Worm (Caenorhabditis elegans) whole organism, early embryonic: ENCODE data around the gene snfc-5.

Experiments used
- B0310.2 ChIP-seq: sonication (generic microtip); optimal IDR thresholded peaks from 2 replicates; lab custom pipeline; 2016; ENCODE audit warnings: mild to moderate bottlenecking, missing genetic modification characterization, missing compliant biosample characterization
- F13C5.2 ChIP-seq: sonication (generic microtip); optimal IDR thresholded peaks from 2 replicates; lab custom pipeline; 2017; ENCODE audit warnings: mild to moderate bottlenecking, missing genetic modification characterization, inconsistent platforms, missing compliant biosample characterization
- aly-1 ChIP-seq: sonication (generic microtip); optimal IDR thresholded peaks from 2 replicates; lab custom pipeline; 2016; ENCODE audit warnings: missing genetic modification characterization, missing compliant biosample characterization
- ama-1 ChIP-seq: fragments of 150-350 bp; optimal IDR thresholded peaks from 2 replicates; lab custom pipeline; 2014
- ceh-36 ChIP-seq: sonication (generic microtip); optimal IDR thresholded peaks from 2 replicates; lab custom pipeline; 2016; ENCODE audit warnings: missing genetic modification characterization, inconsistent platforms, missing compliant biosample characterization
- ets-7 ChIP-seq: sonication (generic microtip); optimal IDR thresholded peaks from 2 replicates; lab custom pipeline; 2016; ENCODE audit warnings: missing genotype, missing genetic modification characterization, missing compliant biosample characterization
- flt-1 ChIP-seq: fragments of 200-800 bp; sonication (Bioruptor generic); IDR thresholded peaks from 2 replicates; pipeline ENCODE4 v1.3.6; 2022; ENCODE audit warnings: missing genetic modification characterization, missing compliant biosample characterization
- hmbx-1 ChIP-seq: sonication (generic microtip); optimal IDR thresholded peaks from 2 replicates; lab custom pipeline; 2016; ENCODE audit warnings: mild to moderate bottlenecking, missing genetic modification characterization, missing compliant biosample characterization
- hnd-1 ChIP-seq: sonication (generic microtip); optimal IDR thresholded peaks from 2 replicates; lab custom pipeline; 2016; ENCODE audit warnings: missing genetic modification characterization, missing compliant biosample characterization
- tbx-11 ChIP-seq: fragments of 200-800 bp; sonication (Bioruptor generic); IDR thresholded peaks from 2 replicates; pipeline ENCODE4 v1.3.6; 2022; ENCODE audit warnings: missing genetic modification characterization, missing compliant biosample characterization

DNA sequence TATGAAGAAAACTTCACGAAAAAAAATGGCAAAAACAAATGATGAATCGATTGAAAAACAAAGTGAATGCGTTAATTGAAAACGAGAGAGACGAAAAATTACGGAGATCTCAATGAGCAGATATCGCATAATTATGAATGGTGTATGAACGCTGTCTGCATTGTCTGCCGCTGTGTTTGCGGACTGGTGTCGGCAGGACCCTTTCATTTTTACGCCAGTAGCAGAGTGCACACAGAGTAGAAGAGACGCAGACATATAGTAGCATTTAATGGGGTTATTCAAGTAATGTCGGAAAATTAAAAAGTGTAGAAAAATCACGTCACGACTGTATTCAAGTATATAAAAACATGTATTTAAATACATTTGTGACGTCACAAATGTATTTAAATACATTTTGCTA is 23.8 kb upstream of the snfc-5 start:
- peak; percentile 11 for TF ChIP-seq F13C5.2 (tag; lab: Kevin White, UChicago)
- TF ChIP-seq tbx-11 (GFP tag; lab: Robert Waterston, UW) = no peak
- TF ChIP-seq ama-1 (lab: Kevin White, UChicago) = no peak
- TF ChIP-seq ets-7 (tag; lab: Kevin White, UChicago) = no peak
- TF ChIP-seq flt-1 = no peak
- TF ChIP-seq hnd-1 (tag; lab: Kevin White, UChicago) = no peak
- TF ChIP-seq ceh-36 = no peak
- TF ChIP-seq B0310.2 (tag; lab: Kevin White, UChicago) = no peak
- TF ChIP-seq hmbx-1 (tag; lab: Kevin White, UChicago) = no peak
- no peak for TF ChIP-seq aly-1
